Fruit fly (Drosophila melanogaster) whole organism, embryonic: ENCODE measurements around the gene CG7611.

Experiments used
- ATbp ChIP-seq: fragments of 200-800 bp; sonication (Bioruptor generic); optimal IDR thresholded peaks from 2 replicates; lab custom pipeline; 2017; ENCODE audit warnings: missing biosample characterization, mild to moderate bottlenecking, missing genetic modification characterization, missing genetic modification reagents
- Bgb ChIP-seq: fragments of 200-800 bp; sonication (Bioruptor generic); IDR thresholded peaks from 2 replicates; pipeline ENCODE4 v1.3.6; 2022; ENCODE audit warnings: missing biosample characterization, missing genetic modification characterization; ENCODE audit not compliant: partially characterized antibody
- CG10267 ChIP-seq: fragments of 200-800 bp; sonication (Bioruptor generic); optimal IDR thresholded peaks from 2 replicates; lab custom pipeline; 2018; ENCODE audit warnings: missing biosample characterization, mild to moderate bottlenecking, missing genetic modification characterization, moderate library complexity
- CG10431 ChIP-seq: fragments of 200-800 bp; sonication (Bioruptor generic); optimal IDR thresholded peaks from 3 replicates; lab custom pipeline; 2018; ENCODE audit warnings: missing biosample characterization, mild to moderate bottlenecking, missing genetic modification characterization
- CG12659 ChIP-seq: fragments of 200-800 bp; sonication (Bioruptor generic); optimal IDR thresholded peaks from 3 replicates; lab custom pipeline; 2017; ENCODE audit warnings: mild to moderate bottlenecking, missing biosample characterization, missing genetic modification reagents, missing genetic modification characterization
- CG13296 ChIP-seq: fragments of 200-800 bp; sonication (Bioruptor generic); optimal IDR thresholded peaks from 3 replicates; lab custom pipeline; 2018; ENCODE audit warnings: missing biosample characterization, mild to moderate bottlenecking, missing genetic modification characterization
- CG13775 ChIP-seq: fragments of 200-800 bp; sonication (Bioruptor generic); optimal IDR thresholded peaks from 3 replicates; lab custom pipeline; 2017; ENCODE audit warnings: missing biosample characterization, mild to moderate bottlenecking, missing genetic modification characterization
- CG16813 ChIP-seq: fragments of 200-800 bp; sonication (Bioruptor generic); IDR thresholded peaks from 3 replicates; pipeline ENCODE4 v1.3.6; 2022; ENCODE audit warnings: missing biosample characterization, missing genetic modification characterization; ENCODE audit not compliant: partially characterized antibody
- CG17829 ChIP-seq: fragments of 200-800 bp; optimal IDR thresholded peaks from 2 replicates; lab custom pipeline; 2019; ENCODE audit warnings: missing biosample characterization, mild to moderate bottlenecking, missing genetic modification characterization, moderate library complexity
- CG2116 ChIP-seq: fragments of 200-800 bp; sonication (Bioruptor generic); optimal IDR thresholded peaks from 3 replicates; lab custom pipeline; 2018; ENCODE audit warnings: missing biosample characterization, mild to moderate bottlenecking, missing genetic modification characterization
- CG2712 ChIP-seq: fragments of 200-800 bp; optimal IDR thresholded peaks from 3 replicates; lab custom pipeline; 2019; ENCODE audit warnings: missing biosample characterization, mild to moderate bottlenecking, missing genetic modification characterization, moderate library complexity
- CG33213 ChIP-seq: fragments of 200-800 bp; sonication (Bioruptor generic); optimal IDR thresholded peaks from 3 replicates; lab custom pipeline; 2016; ENCODE audit warnings: missing biosample characterization, missing genetic modification characterization
- CG34224 ChIP-seq: fragments of 200-800 bp; sonication (Bioruptor generic); IDR thresholded peaks from 3 replicates; pipeline ENCODE4 v1.3.6; 2022; ENCODE audit warnings: missing biosample characterization, missing genetic modification characterization; ENCODE audit not compliant: partially characterized antibody
- CG3995 ChIP-seq: fragments of 200-800 bp; sonication (Bioruptor generic); optimal IDR thresholded peaks from 3 replicates; lab custom pipeline; 2016; ENCODE audit warnings: missing biosample characterization, missing genetic modification characterization
- CG4617 ChIP-seq: fragments of 200-800 bp; sonication (Bioruptor generic); optimal IDR thresholded peaks from 3 replicates; lab custom pipeline; 2016; ENCODE audit warnings: missing biosample characterization, missing genetic modification characterization, borderline replicate concordance
- CG6791 ChIP-seq: fragments of 200-800 bp; sonication (Bioruptor generic); IDR thresholded peaks from 3 replicates; pipeline ENCODE4 v1.3.6; 2022; ENCODE audit warnings: missing biosample characterization, missing genetic modification characterization; ENCODE audit not compliant: partially characterized antibody
- CG7963 ChIP-seq: fragments of 200-800 bp; sonication (Bioruptor generic); IDR thresholded peaks from 3 replicates; pipeline ENCODE4 v1.3.6; 2022; ENCODE audit warnings: missing biosample characterization, missing genetic modification characterization; ENCODE audit not compliant: partially characterized antibody
- CG7987 ChIP-seq: fragments of 200-800 bp; sonication (Bioruptor generic); optimal IDR thresholded peaks from 2 replicates; lab custom pipeline; 2018; ENCODE audit warnings: missing biosample characterization, mild to moderate bottlenecking, missing genetic modification characterization, moderate library complexity
- CG9932 ChIP-seq: fragments of 200-800 bp; sonication (Bioruptor generic); IDR thresholded peaks from 2 replicates; pipeline ENCODE4 v1.3.6; 2022; ENCODE audit warnings: missing biosample characterization, missing genetic modification characterization
- D19A ChIP-seq: fragments of 200-800 bp; optimal IDR thresholded peaks from 3 replicates; lab custom pipeline; 2019; ENCODE audit warnings: missing biosample characterization, mild to moderate bottlenecking, missing genetic modification characterization, moderate library complexity
- HmgD ChIP-seq: fragments of 200-800 bp; sonication (Bioruptor generic); optimal IDR thresholded peaks from 3 replicates; lab custom pipeline; 2016; ENCODE audit warnings: missing biosample characterization, missing genetic modification characterization
- MBD-R2 ChIP-seq: fragments of 200-800 bp; sonication (Bioruptor generic); IDR thresholded peaks from 2 replicates; pipeline ENCODE4 v1.3.6; 2022; ENCODE audit warnings: missing biosample characterization, missing genetic modification characterization
- MESR4 ChIP-seq: fragments of 200-800 bp; sonication (Bioruptor generic); optimal IDR thresholded peaks from 2 replicates; lab custom pipeline; 2018; ENCODE audit warnings: missing biosample characterization, mild to moderate bottlenecking, missing genetic modification characterization, moderate library complexity
- Mad ChIP-seq: fragments of 200-800 bp; sonication (Bioruptor generic); optimal IDR thresholded peaks from 2 replicates; lab custom pipeline; 2016; ENCODE audit warnings: missing biosample characterization, missing genetic modification characterization
- Pdp1 ChIP-seq, 2 experiments: fragments of 200-800 bp; sonication (Bioruptor generic); optimal IDR thresholded peaks; 3 replicates each; lab custom pipeline; 2016; ENCODE audit warnings: missing biosample characterization in 2 of 2, missing genetic modification characterization in 2 of 2, mild to moderate bottlenecking in 1 of 2, moderate library complexity in 1 of 2
- Scr ChIP-seq: fragments of 200-800 bp; sonication (Bioruptor generic); IDR thresholded peaks from 2 replicates; pipeline ENCODE4 v1.3.6; 2022; ENCODE audit warnings: missing biosample characterization, missing genetic modification characterization; ENCODE audit not compliant: partially characterized antibody
- Stat92E ChIP-seq, 3 experiments: fragments of >200 bp in 2 of 3; fragments of 200-800 bp in 1 of 3; sonication (Bioruptor generic) in 1 of 3; optimal IDR thresholded peaks; 2 replicates each; lab custom pipeline; 2017 to 2019; ENCODE audit warnings: missing biosample characterization in 3 of 3, missing genetic modification characterization in 3 of 3, mild to moderate bottlenecking in 1 of 3, moderate library complexity in 1 of 3
- YL-1 ChIP-seq: fragments of 200-800 bp; sonication (Bioruptor generic); optimal IDR thresholded peaks from 3 replicates; lab custom pipeline; 2017; ENCODE audit warnings: missing biosample characterization, mild to moderate bottlenecking, missing genetic modification characterization
- amos ChIP-seq: fragments of 200-800 bp; sonication (Bioruptor generic); IDR thresholded peaks from 2 replicates; pipeline ENCODE4 v1.3.6; 2022; ENCODE audit warnings: missing biosample characterization, missing genetic modification characterization; ENCODE audit not compliant: partially characterized antibody
- br ChIP-seq: fragments of >200 bp; optimal IDR thresholded peaks from 2 replicates; lab custom pipeline; 2017
- dan ChIP-seq: fragments of 200-800 bp; sonication (Bioruptor generic); IDR thresholded peaks from 2 replicates; pipeline ENCODE4 v1.3.6; 2022; ENCODE audit warnings: missing biosample characterization, missing genetic modification characterization
- fu2 ChIP-seq: fragments of 200-800 bp; sonication (Bioruptor generic); optimal IDR thresholded peaks from 2 replicates; lab custom pipeline; 2016; ENCODE audit warnings: missing biosample characterization, missing genetic modification characterization
- gro ChIP-seq: fragments of 200-800 bp; sonication (Bioruptor generic); optimal IDR thresholded peaks from 2 replicates; lab custom pipeline; 2016; ENCODE audit warnings: missing biosample characterization, missing genetic modification characterization
- hb ChIP-seq: fragments of 200-800 bp; sonication (Bioruptor generic); IDR thresholded peaks from 3 replicates; pipeline ENCODE4 v1.3.6; 2022; ENCODE audit warnings: missing biosample characterization, missing genetic modification characterization; ENCODE audit not compliant: partially characterized antibody
- knrl ChIP-seq: fragments of 200-800 bp; sonication (Bioruptor generic); IDR thresholded peaks from 3 replicates; pipeline ENCODE4 v1.3.6; 2022; ENCODE audit warnings: missing biosample characterization, missing genetic modification characterization; ENCODE audit not compliant: partially characterized antibody
- nau ChIP-seq: fragments of 200-800 bp; sonication (Bioruptor generic); optimal IDR thresholded peaks from 3 replicates; lab custom pipeline; 2017; ENCODE audit warnings: missing biosample characterization, mild to moderate bottlenecking, missing genetic modification characterization, missing genetic modification reagents
- oc ChIP-seq: fragments of 200-800 bp; sonication (Bioruptor generic); optimal IDR thresholded peaks from 2 replicates; lab custom pipeline; 2018; ENCODE audit warnings: missing biosample characterization, mild to moderate bottlenecking, missing genetic modification characterization, moderate library complexity
- pb ChIP-seq: fragments of 200-800 bp; sonication (Bioruptor generic); optimal IDR thresholded peaks from 3 replicates; lab custom pipeline; 2016; ENCODE audit warnings: missing biosample characterization, missing genetic modification characterization
- pfk ChIP-seq: fragments of 200-800 bp; sonication (Bioruptor generic); optimal IDR thresholded peaks from 2 replicates; lab custom pipeline; 2018; ENCODE audit warnings: missing biosample characterization, mild to moderate bottlenecking, missing genetic modification characterization, moderate library complexity
- phol ChIP-seq: fragments of 200-800 bp; sonication (Bioruptor generic); optimal IDR thresholded peaks from 3 replicates; lab custom pipeline; 2018; ENCODE audit warnings: missing biosample characterization, mild to moderate bottlenecking, missing genetic modification characterization, moderate library complexity
- repo ChIP-seq: fragments of 200-800 bp; sonication (Bioruptor generic); optimal IDR thresholded peaks from 2 replicates; lab custom pipeline; 2016; ENCODE audit warnings: missing biosample characterization, missing genetic modification characterization
- row ChIP-seq: fragments of 200-800 bp; sonication (Bioruptor generic); IDR thresholded peaks from 3 replicates; pipeline ENCODE4 v1.3.6; 2022; ENCODE audit warnings: missing biosample characterization, missing genetic modification characterization
- salm ChIP-seq: fragments of 200-800 bp; sonication (Bioruptor generic); optimal IDR thresholded peaks from 2 replicates; lab custom pipeline; 2018; ENCODE audit warnings: missing biosample characterization, mild to moderate bottlenecking, missing genetic modification characterization
- tap ChIP-seq: fragments of 200-800 bp; optimal IDR thresholded peaks from 3 replicates; lab custom pipeline; 2019; ENCODE audit warnings: missing biosample characterization, mild to moderate bottlenecking, missing genetic modification characterization, moderate library complexity
- trem ChIP-seq: fragments of 200-800 bp; optimal IDR thresholded peaks from 3 replicates; lab custom pipeline; 2019; ENCODE audit warnings: missing biosample characterization, mild to moderate bottlenecking, missing genetic modification characterization, moderate library complexity
- wek ChIP-seq: fragments of 200-800 bp; sonication (Bioruptor generic); optimal IDR thresholded peaks from 3 replicates; lab custom pipeline; 2018; ENCODE audit warnings: missing biosample characterization, mild to moderate bottlenecking, missing genetic modification characterization, moderate library complexity
- zen ChIP-seq: fragments of 200-800 bp; sonication (Bioruptor generic); optimal IDR thresholded peaks from 3 replicates; lab custom pipeline; 2018; ENCODE audit warnings: missing biosample characterization, mild to moderate bottlenecking, missing genetic modification characterization, moderate library complexity
- zfh1 ChIP-seq: fragments of 200-800 bp; sonication (Bioruptor generic); IDR thresholded peaks from 3 replicates; pipeline ENCODE4 v1.3.6; 2022; ENCODE audit warnings: missing biosample characterization, missing genetic modification characterization

CG7611 gene

dm6 chr3L:21533270-21533948 is 10.4 kb downstream of the CG7611 start, which contains the start of gene Mkrn1:
Gene Mkrn1, minus strand, starts transcription at chr3L:21533713.
- TF ChIP-seq tap (tag; lab: Kevin White, UChicago) (no peak), CG33213 (GFP tag; lab: Kevin White, UChicago) (peak; percentile 66), zen (peak; percentile 4), ATbp (GFP tag; lab: Kevin White, UChicago) (no peak), nau (GFP tag; lab: Kevin White, UChicago) (no peak), knrl (GFP tag; lab: Robert Waterston, UW) (peak; percentile 58; the same call in 2 of the 3 replicates), gro (GFP tag; lab: Kevin White, UChicago) (peak; percentile 35), CG9932 (GFP tag; lab: Robert Waterston, UW) (no peak), CG16813 (GFP tag; lab: Robert Waterston, UW) (peak; percentile 94), CG7987 (GFP tag; lab: Kevin White, UChicago) (no peak), phol (tag; lab: Kevin White, UChicago) (peak; percentile 13), hb (peak; percentile 90), dan (GFP tag; lab: Robert Waterston, UW) (no peak), CG2712 (tag; lab: Kevin White, UChicago) (peak; percentile 65), pb (GFP tag; lab: Kevin White, UChicago) (no peak), wek (peak; percentile 1), trem (tag; lab: Kevin White, UChicago) (peak; percentile 53), CG13296 (GFP tag; lab: Kevin White, UChicago) (no peak), oc (tag; lab: Kevin White, UChicago) (no peak), zfh1 (GFP tag; lab: Robert Waterston, UW) (no peak), repo (no peak), pfk (peak; percentile 94), HmgD (GFP tag; lab: Kevin White, UChicago) (peak; percentile 44), CG17829 (peak; percentile 47), CG12659 (peak; percentile 35), YL-1 (GFP tag; lab: Kevin White, UChicago) (peak; percentile 60), amos (GFP tag; lab: Robert Waterston, UW) (peak; percentile 54; the same call in 1 of the 2 replicates), CG34224 (peak; percentile 62; the same call in 2 of the 3 replicates), MBD-R2 (GFP tag; lab: Robert Waterston, UW) (peak; percentile 65), CG7963 (GFP tag; lab: Robert Waterston, UW) (peak; percentile 90), CG4617 (GFP tag; lab: Kevin White, UChicago) (peak; percentile 96), row (GFP tag; lab: Robert Waterston, UW) (peak; percentile 52; the same call in 2 of the 3 replicates), Scr (GFP tag; lab: Robert Waterston, UW) (peak; percentile 76), D19A (tag; lab: Kevin White, UChicago) (peak; percentile 44), Pdp1 (GFP tag; optimal IDR thresholded peaks at IDR 0.05; lab: Kevin White, UChicago) (peak in 1 of 2 experiments; percentile 21), CG13775 (GFP tag; lab: Kevin White, UChicago) (no peak), fu2 (GFP tag; lab: Kevin White, UChicago) (no peak), CG6791 (GFP tag; lab: Robert Waterston, UW) (peak; percentile 94), MESR4 (GFP tag; lab: Kevin White, UChicago) (peak; percentile 97), Bgb (peak; percentile 84), CG10431 (GFP tag; lab: Kevin White, UChicago) (peak; percentile 2), CG10267 (tag; lab: Kevin White, UChicago) (peak; percentile 47), CG3995 (GFP tag; lab: Kevin White, UChicago) (peak; percentile 43), salm (tag; lab: Kevin White, UChicago) (no peak), br (no peak), Mad (GFP tag; lab: Kevin White, UChicago) (no peak), CG2116 (GFP tag; lab: Kevin White, UChicago) (peak; percentile 9), Stat92E (GFP tag; optimal IDR thresholded peaks at IDR 0.05; lab: Kevin White, UChicago) (peak in 1 of 3 experiments; percentile 58)
